Worm (Caenorhabditis elegans): Measurements from ENCODE around the gene mdmh-35.

Gene mdmh-35

ce11 chrII:7836613-7837226, 18.8 kb downstream of the mdmh-35 start:
- no peak for TF ChIP-seq pag-3 (tag; optimal IDR thresholded peaks at IDR 0.05; ENCODE audit: borderline replicate concordance, insufficient read depth)
- peak; percentile 30 for TF ChIP-seq sup-37 (GFP tag; optimal IDR thresholded peaks at IDR 0.05)
- no peak for TF ChIP-seq aha-1 (tag; optimal IDR thresholded peaks at IDR 0.05)
- TF ChIP-seq mef-2 (tag; optimal IDR thresholded peaks at IDR 0.05) = no peak
- peak; percentile 55 to 69 for TF ChIP-seq lsy-2 (tag; optimal IDR thresholded peaks at IDR 0.05)
- peak; percentile 28 for TF ChIP-seq C04F5.9 (tag; optimal IDR thresholded peaks at IDR 0.05)
- TF ChIP-seq ama-1 (optimal IDR thresholded peaks at IDR 0.05) = no peak
- TF ChIP-seq nhr-19 (GFP tag; conservative IDR thresholded peaks at IDR 0.05) = peak; percentile 80
- peak; percentile 88 for TF ChIP-seq lin-39 (tag; optimal IDR thresholded peaks at IDR 0.05)
- no peak for TF ChIP-seq nhr-76 (tag; optimal IDR thresholded peaks at IDR 0.05)
- TF ChIP-seq tbx-2 (tag; optimal IDR thresholded peaks at IDR 0.05) = peak; percentile 71
- peak; percentile 69 for TF ChIP-seq unc-130 (tag; optimal IDR thresholded peaks at IDR 0.05)
- TF ChIP-seq xbp-1 (tag; optimal IDR thresholded peaks at IDR 0.05) = peak; percentile 11
- peak; percentile 91 for TF ChIP-seq lin-14 (GFP tag; optimal IDR thresholded peaks at IDR 0.05)
- TF ChIP-seq egl-27 (tag; optimal IDR thresholded peaks at IDR 0.05) = no peak
- TF ChIP-seq C16A3.4 (tag; optimal IDR thresholded peaks at IDR 0.05) = peak; percentile 29
- no peak for TF ChIP-seq sox-4 (tag; optimal IDR thresholded peaks at IDR 0.05)
- TF ChIP-seq ztf-4 (tag; optimal IDR thresholded peaks at IDR 0.05) = peak; percentile 55
- peak; percentile 63 for TF ChIP-seq snu-23 (GFP tag; optimal IDR thresholded peaks at IDR 0.05)
- TF ChIP-seq swsn-7 (tag; optimal IDR thresholded peaks at IDR 0.05) = peak; percentile 64
- peak; percentile 14 for TF ChIP-seq irx-1 (tag; optimal IDR thresholded peaks at IDR 0.05)
- TF ChIP-seq nhr-20 (tag; optimal IDR thresholded peaks at IDR 0.05) = peak; percentile 84
- TF ChIP-seq ces-1 (GFP tag; optimal IDR thresholded peaks at IDR 0.05) = no peak
- no peak for TF ChIP-seq fkh-8 (tag; optimal IDR thresholded peaks at IDR 0.05)
- TF ChIP-seq efl-1 (optimal IDR thresholded peaks at IDR 0.05) = peak in 1 of 2 experiments; percentile 19
- no peak for TF ChIP-seq efl-1 (GFP tag; optimal IDR thresholded peaks at IDR 0.05 in 1 of 2)
- TF ChIP-seq fos-1 (tag; optimal IDR thresholded peaks at IDR 0.05) = no peak
- TF ChIP-seq nhr-85 (tag) = peak; percentile 36
- TF ChIP-seq unc-98 (GFP tag; IDR thresholded peaks at IDR 0.05) = peak; percentile 60
- TF ChIP-seq dpl-1 (GFP tag; optimal IDR thresholded peaks at IDR 0.05) = peak in 1 of 3 experiments; percentile 13
- peak; percentile 47 for TF ChIP-seq nhr-47 (tag; optimal IDR thresholded peaks at IDR 0.05)
- no peak for TF ChIP-seq unc-30 (tag; optimal IDR thresholded peaks at IDR 0.05)
- TF ChIP-seq lin-15B (tag; optimal IDR thresholded peaks at IDR 0.05) = no peak
- TF ChIP-seq mep-1 (tag; optimal IDR thresholded peaks at IDR 0.05) = no peak
- TF ChIP-seq rnt-1 (tag; optimal IDR thresholded peaks at IDR 0.05) = peak; percentile 89
- peak; percentile 94 for TF ChIP-seq nhr-71 (tag; optimal IDR thresholded peaks at IDR 0.05)
- TF ChIP-seq nhr-84 (tag; optimal IDR thresholded peaks at IDR 0.05) = no peak
- peak in 1 of 2 experiments; percentile 61 for TF ChIP-seq mdl-1 (tag; optimal IDR thresholded peaks at IDR 0.05)
- TF ChIP-seq vab-15 (tag; optimal IDR thresholded peaks at IDR 0.05) = peak; percentile 27
- TF ChIP-seq lir-3 (tag; optimal IDR thresholded peaks at IDR 0.05; ENCODE audit: poor library complexity) = peak; percentile 49

DNA sequence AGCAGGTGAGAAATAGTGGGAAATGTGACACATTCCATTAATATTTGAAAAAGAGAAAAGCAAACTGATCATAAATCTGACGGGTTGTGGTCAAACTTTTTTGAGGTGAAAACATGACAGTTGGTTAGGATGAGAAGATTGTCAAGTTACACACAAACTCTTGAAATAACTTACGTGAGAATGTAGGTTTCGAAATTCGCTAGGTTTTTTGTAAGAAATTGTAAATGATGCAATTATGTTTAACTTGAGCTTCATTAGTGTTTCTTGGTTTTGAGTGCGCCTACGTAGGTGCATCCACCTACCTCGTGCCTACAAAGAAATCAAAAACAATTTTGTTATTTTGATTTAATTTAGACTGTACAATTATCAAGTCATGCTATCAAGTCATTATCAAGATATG, 20.2 kb downstream of the mdmh-35 start, which contains the start of gene cex-2:
cex-2 (minus strand) TSS at position 101 of the 400 bp plus-strand sequence.
- no peak for TF ChIP-seq ces-1 (GFP tag; optimal IDR thresholded peaks at IDR 0.05)

DNA sequence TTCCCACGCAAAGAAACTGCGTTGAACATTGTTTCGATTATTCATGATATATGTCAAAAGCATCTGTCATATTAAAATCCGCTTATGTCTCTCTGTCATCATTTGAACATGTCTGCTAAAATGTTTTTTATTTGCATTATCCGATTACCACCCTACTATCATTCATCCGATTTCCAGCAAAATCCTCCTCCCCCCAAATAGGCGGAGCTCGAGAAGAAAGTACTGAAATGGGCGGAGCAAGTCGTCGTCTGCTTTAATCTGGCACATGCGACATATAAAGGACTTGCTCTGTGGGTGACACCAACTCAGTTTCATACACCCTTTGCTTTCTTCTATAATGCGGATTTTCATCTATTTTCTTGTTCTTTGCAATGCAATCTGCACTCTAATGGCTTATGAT, 23.5 kb downstream of the mdmh-35 start, which contains the start of gene T09A5.14:
T09A5.14 (plus strand) TSS at position 301 of the 400 bp plus-strand sequence.
- TF ChIP-seq unc-130 (tag; optimal IDR thresholded peaks at IDR 0.05) (no peak), dsc-1 (tag; optimal IDR thresholded peaks at IDR 0.05) (peak; percentile 46)
